Worm (Caenorhabditis elegans): ENCODE measurements around the gene ifg-1.

ifg-1 gene

ce11 chrII:8214367-8214766 is 2.7 kb upstream of the ifg-1 start, which contains the start of gene M110.10:
TSS of gene M110.10 (minus strand) at chrII:8214467.
- TF ChIP-seq flt-1 (GFP tag; IDR thresholded peaks at IDR 0.05), result no peak
- TF ChIP-seq klf-2 (GFP tag; conservative IDR thresholded peaks at IDR 0.05), result no peak
- no peak for TF ChIP-seq med-1 (GFP tag; optimal IDR thresholded peaks at IDR 0.05; ENCODE audit: insufficient read depth)
- TF ChIP-seq ztf-23 (GFP tag; IDR thresholded peaks at IDR 0.05), result no peak
- TF ChIP-seq cog-1 (tag; optimal IDR thresholded peaks at IDR 0.05), result no peak
- no peak for TF ChIP-seq T22C8.4 (GFP tag; IDR thresholded peaks at IDR 0.05)

ce11 chrII:8216433-8216832 is 589 bp upstream of the ifg-1 start, which contains the start of gene M110.3:
TSS of gene M110.3 (minus strand) at chrII:8216616.
- TF ChIP-seq T22C8.4 (GFP tag; IDR thresholded peaks at IDR 0.05) (peak; percentile 63; the same call in 1 of the 2 replicates), ztf-23 (GFP tag; IDR thresholded peaks at IDR 0.05) (no peak), cog-1 (tag; optimal IDR thresholded peaks at IDR 0.05) (no peak), tab-1 (GFP tag; IDR thresholded peaks at IDR 0.05) (no peak)

- TF ChIP-seq klf-2 (GFP tag; conservative IDR thresholded peaks at IDR 0.05) (no peak), tab-1 (GFP tag; IDR thresholded peaks at IDR 0.05) (no peak), cog-1 (tag; optimal IDR thresholded peaks at IDR 0.05) (no peak), ztf-29 (GFP tag; IDR thresholded peaks at IDR 0.05) (no peak), ref-1 (GFP tag; conservative IDR thresholded peaks at IDR 0.05) (no peak), flt-1 (GFP tag; IDR thresholded peaks at IDR 0.05) (no peak)
Measured at ce11 chrII:8218266-8218665, 1.2 kb downstream of the ifg-1 start.

- TF ChIP-seq T22C8.4 (GFP tag; IDR thresholded peaks at IDR 0.05) (no peak), klf-2 (GFP tag; conservative IDR thresholded peaks at IDR 0.05) (no peak), tab-1 (GFP tag; IDR thresholded peaks at IDR 0.05) (no peak), cog-1 (tag; optimal IDR thresholded peaks at IDR 0.05) (no peak), ztf-29 (GFP tag; IDR thresholded peaks at IDR 0.05) (no peak), med-1 (GFP tag; optimal IDR thresholded peaks at IDR 0.05; ENCODE audit: insufficient read depth) (no peak), ztf-23 (GFP tag; IDR thresholded peaks at IDR 0.05) (no peak), flt-1 (GFP tag; IDR thresholded peaks at IDR 0.05) (no peak), ref-1 (GFP tag; conservative IDR thresholded peaks at IDR 0.05) (no peak)
Measured at ce11 chrII:8220267-8220666, 3.2 kb downstream of the ifg-1 start.

ce11 chrII:8222309-8223065 is 5.5 kb downstream of the ifg-1 start, which contains the start of gene dab-1:
TSS of gene dab-1 (plus strand) at chrII:8222386.
- TF ChIP-seq ztf-23 (GFP tag; IDR thresholded peaks at IDR 0.05) (no peak), T22C8.4 (GFP tag; IDR thresholded peaks at IDR 0.05) (no peak), tab-1 (GFP tag; IDR thresholded peaks at IDR 0.05) (no peak), ztf-29 (GFP tag; IDR thresholded peaks at IDR 0.05) (no peak), klf-2 (GFP tag; conservative IDR thresholded peaks at IDR 0.05) (no peak), flt-1 (GFP tag; IDR thresholded peaks at IDR 0.05) (no peak), med-1 (GFP tag; optimal IDR thresholded peaks at IDR 0.05; ENCODE audit: insufficient read depth) (no peak), cog-1 (tag; optimal IDR thresholded peaks at IDR 0.05) (no peak), ref-1 (GFP tag; conservative IDR thresholded peaks at IDR 0.05) (no peak)

ce11 chrII:8223422-8223821 is 6.4 kb downstream of the ifg-1 start:
- TF ChIP-seq tab-1 (GFP tag; IDR thresholded peaks at IDR 0.05) (no peak), T22C8.4 (GFP tag; IDR thresholded peaks at IDR 0.05) (no peak), klf-2 (GFP tag; conservative IDR thresholded peaks at IDR 0.05) (no peak), ztf-29 (GFP tag; IDR thresholded peaks at IDR 0.05) (no peak), ref-1 (GFP tag; conservative IDR thresholded peaks at IDR 0.05) (no peak), flt-1 (GFP tag; IDR thresholded peaks at IDR 0.05) (no peak), cog-1 (tag; optimal IDR thresholded peaks at IDR 0.05) (no peak), med-1 (GFP tag; optimal IDR thresholded peaks at IDR 0.05; ENCODE audit: insufficient read depth) (no peak)

- no peak for TF ChIP-seq cog-1 (tag; optimal IDR thresholded peaks at IDR 0.05)
- TF ChIP-seq klf-2 (GFP tag; conservative IDR thresholded peaks at IDR 0.05), result no peak
- no peak for TF ChIP-seq ztf-29 (GFP tag; IDR thresholded peaks at IDR 0.05)
- TF ChIP-seq flt-1 (GFP tag; IDR thresholded peaks at IDR 0.05), result no peak
- no peak for TF ChIP-seq ref-1 (GFP tag; conservative IDR thresholded peaks at IDR 0.05)
- no peak for TF ChIP-seq ztf-23 (GFP tag; IDR thresholded peaks at IDR 0.05)
- no peak for TF ChIP-seq T22C8.4 (GFP tag; IDR thresholded peaks at IDR 0.05)
- no peak for TF ChIP-seq med-1 (GFP tag; optimal IDR thresholded peaks at IDR 0.05; ENCODE audit: insufficient read depth)
- TF ChIP-seq tab-1 (GFP tag; IDR thresholded peaks at IDR 0.05), result no peak
Measured at ce11 chrII:8223945-8224344, 6.9 kb downstream of the ifg-1 start.

ce11 chrII:8224623-8225022 is 7.6 kb downstream of the ifg-1 start:
- TF ChIP-seq cog-1 (tag; optimal IDR thresholded peaks at IDR 0.05) (no peak), tab-1 (GFP tag; IDR thresholded peaks at IDR 0.05) (no peak), klf-2 (GFP tag; conservative IDR thresholded peaks at IDR 0.05) (no peak), ref-1 (GFP tag; conservative IDR thresholded peaks at IDR 0.05) (no peak), ztf-23 (GFP tag; IDR thresholded peaks at IDR 0.05) (no peak), med-1 (GFP tag; optimal IDR thresholded peaks at IDR 0.05; ENCODE audit: insufficient read depth) (no peak)

- no peak for TF ChIP-seq cog-1 (tag; optimal IDR thresholded peaks at IDR 0.05)
- TF ChIP-seq ref-1 (GFP tag; conservative IDR thresholded peaks at IDR 0.05), result no peak
- no peak for TF ChIP-seq klf-2 (GFP tag; conservative IDR thresholded peaks at IDR 0.05)
- no peak for TF ChIP-seq flt-1 (GFP tag; IDR thresholded peaks at IDR 0.05)
- no peak for TF ChIP-seq ztf-29 (GFP tag; IDR thresholded peaks at IDR 0.05)
- no peak for TF ChIP-seq tab-1 (GFP tag; IDR thresholded peaks at IDR 0.05)
- TF ChIP-seq T22C8.4 (GFP tag; IDR thresholded peaks at IDR 0.05), result no peak
- TF ChIP-seq med-1 (GFP tag; optimal IDR thresholded peaks at IDR 0.05; ENCODE audit: insufficient read depth), result no peak
Measured at ce11 chrII:8225347-8225746, 8.3 kb downstream of the ifg-1 start.

- TF ChIP-seq ztf-29 (GFP tag; IDR thresholded peaks at IDR 0.05), result no peak
- TF ChIP-seq klf-2 (GFP tag; conservative IDR thresholded peaks at IDR 0.05), result no peak
- TF ChIP-seq T22C8.4 (GFP tag; IDR thresholded peaks at IDR 0.05), result no peak
- no peak for TF ChIP-seq med-1 (GFP tag; optimal IDR thresholded peaks at IDR 0.05; ENCODE audit: insufficient read depth)
- no peak for TF ChIP-seq flt-1 (GFP tag; IDR thresholded peaks at IDR 0.05)
Measured at ce11 chrII:8225914-8226313, 8.9 kb downstream of the ifg-1 start.

Measured in whole organism, midembryonic.